Fruit fly (Drosophila melanogaster): ENCODE data around the gene Wnk.

The Wnk gene

DNA sequence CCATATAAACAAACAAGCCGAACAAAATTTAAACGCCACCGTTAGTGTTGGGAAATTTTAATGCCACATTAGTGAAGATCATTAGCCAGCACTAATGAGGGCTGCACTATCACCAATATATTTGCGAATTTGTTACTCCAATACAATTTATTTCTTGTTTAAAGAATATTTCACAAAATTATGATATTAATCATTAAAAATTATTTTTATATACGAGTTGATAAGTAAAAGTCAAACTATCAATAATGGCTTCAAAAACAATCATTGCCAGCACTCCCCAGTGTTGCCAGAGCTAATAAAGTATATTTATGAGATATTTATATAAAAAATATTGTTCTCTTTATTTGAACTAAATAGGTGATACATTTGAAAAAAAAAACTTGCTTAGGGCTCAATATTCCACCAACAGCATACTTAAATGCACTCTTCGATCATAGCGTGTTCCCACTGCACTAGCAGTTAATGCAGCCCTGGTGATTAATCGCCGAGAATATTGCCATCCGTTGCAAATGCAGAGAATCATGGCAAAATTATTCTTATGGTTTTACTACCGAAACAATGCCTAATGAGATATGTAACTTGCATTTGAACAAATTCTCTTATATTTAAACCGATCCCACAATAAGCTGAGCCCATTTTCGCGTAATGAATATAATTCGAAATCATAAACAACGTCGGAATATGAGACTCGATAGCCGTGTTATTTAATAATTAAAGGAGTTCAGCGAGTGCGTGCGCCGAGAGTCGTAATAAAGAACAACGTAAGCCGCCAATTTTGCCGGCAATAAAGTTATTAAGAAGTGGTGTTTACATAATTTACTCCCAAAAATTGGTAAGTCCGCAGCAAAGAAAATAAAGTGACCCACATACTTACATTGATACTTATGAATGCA, 38.7 kb downstream of the Wnk start, which contains the start of the genes SAK and Cdk12 (continued):
- peak; percentile 89 for TF ChIP-seq CG3281 (GFP tag; optimal IDR thresholded peaks at IDR 0.05)
- peak; percentile 76 to 80 for TF ChIP-seq Pdp1 (GFP tag; optimal IDR thresholded peaks at IDR 0.05)
- TF ChIP-seq ara (GFP tag; IDR thresholded peaks at IDR 0.05), result peak; percentile 74
- no peak for TF ChIP-seq z (GFP tag; IDR thresholded peaks at IDR 0.05)
- peak; percentile 67; the same call in 1 of the 2 replicates for TF ChIP-seq ranshi (GFP tag; IDR thresholded peaks at IDR 0.05)
- peak; percentile 91 for TF ChIP-seq bcd (GFP tag; optimal IDR thresholded peaks at IDR 0.05)
- peak; percentile 91 for TF ChIP-seq sens (GFP tag)
- peak; percentile 71 for TF ChIP-seq Antp (GFP tag; optimal IDR thresholded peaks at IDR 0.05)
- TF ChIP-seq ato (GFP tag; IDR thresholded peaks at IDR 0.05; ENCODE audit: partially characterized antibody), result no peak
- no peak for TF ChIP-seq CG2129 (GFP tag; IDR thresholded peaks at IDR 0.05; ENCODE audit: partially characterized antibody)
- TF ChIP-seq Fer2 (tag; optimal IDR thresholded peaks at IDR 0.05), result peak; percentile 73
- TF ChIP-seq Dfd (GFP tag; optimal IDR thresholded peaks at IDR 0.05), result peak in 1 of 2 experiments; percentile 49
- peak; percentile 78 for TF ChIP-seq CG31224 (GFP tag; IDR thresholded peaks at IDR 0.05)
- TF ChIP-seq dm (GFP tag; optimal IDR thresholded peaks at IDR 0.05), result peak; percentile 68
- TF ChIP-seq seq (GFP tag; IDR thresholded peaks at IDR 0.05), result peak; percentile 64
- peak; percentile 73; the same call in 2 of the 3 replicates for TF ChIP-seq CG3726 (GFP tag; IDR thresholded peaks at IDR 0.05)
- TF ChIP-seq CG1529 (GFP tag; optimal IDR thresholded peaks at IDR 0.05), result peak; percentile 66
- TF ChIP-seq nau (GFP tag; optimal IDR thresholded peaks at IDR 0.05), result no peak
- peak; percentile 18; the same call in 1 of the 3 replicates for TF ChIP-seq Doc3 (GFP tag; IDR thresholded peaks at IDR 0.05; ENCODE audit: partially characterized antibody)
- peak; percentile 78 for TF ChIP-seq CG8388 (GFP tag; optimal IDR thresholded peaks at IDR 0.05)
- TF ChIP-seq tll (GFP tag; optimal IDR thresholded peaks at IDR 0.05), result peak in 1 of 2 experiments; percentile 5
- TF ChIP-seq ewg (GFP tag; optimal IDR thresholded peaks at IDR 0.05), result peak; percentile 61
- no peak for TF ChIP-seq CG11398 (GFP tag; optimal IDR thresholded peaks at IDR 0.05)
- peak; percentile 72 for TF ChIP-seq HmgZ (tag; optimal IDR thresholded peaks at IDR 0.05)
- TF ChIP-seq Ravus (GFP tag; IDR thresholded peaks at IDR 0.05), result peak; percentile 47
- TF ChIP-seq CG4820 (GFP tag; optimal IDR thresholded peaks at IDR 0.05), result peak; percentile 83
- peak; percentile 87 for TF ChIP-seq CG10209 (GFP tag; optimal IDR thresholded peaks at IDR 0.05)
- peak; percentile 65 for TF ChIP-seq CG8944 (GFP tag; optimal IDR thresholded peaks at IDR 0.05)
- peak; percentile 20 for TF ChIP-seq Side (GFP tag; optimal IDR thresholded peaks at IDR 0.05)
- peak; percentile 91 for TF ChIP-seq CG12391 (tag; optimal IDR thresholded peaks at IDR 0.05)
- TF ChIP-seq CG2712 (tag; optimal IDR thresholded peaks at IDR 0.05), result peak; percentile 89
- TF ChIP-seq CG2875 (GFP tag; optimal IDR thresholded peaks at IDR 0.05), result peak; percentile 63
- TF ChIP-seq CG4424 (GFP tag; optimal IDR thresholded peaks at IDR 0.05), result peak; percentile 85
- peak; percentile 73 for TF ChIP-seq stc (GFP tag; IDR thresholded peaks at IDR 0.05)
- peak; percentile 87 for TF ChIP-seq CG16815 (GFP tag; optimal IDR thresholded peaks at IDR 0.05)
- TF ChIP-seq nerfin-1 (tag; optimal IDR thresholded peaks at IDR 0.05), result peak; percentile 77
- no peak for TF ChIP-seq Doc2 (GFP tag; IDR thresholded peaks at IDR 0.05)
- peak; percentile 60 for TF ChIP-seq Scr (GFP tag; IDR thresholded peaks at IDR 0.05; ENCODE audit: partially characterized antibody)
- peak; percentile 91 for TF ChIP-seq Hr3 (GFP tag; optimal IDR thresholded peaks at IDR 0.05)
- peak; percentile 81 for TF ChIP-seq Mrtf (GFP tag; IDR thresholded peaks at IDR 0.05)
- peak; percentile 38 for TF ChIP-seq CrebB (tag; optimal IDR thresholded peaks at IDR 0.05)
- TF ChIP-seq cas (GFP tag; IDR thresholded peaks at IDR 0.05), result no peak; the same call in 1 of the 2 replicates
- peak; percentile 24 for TF ChIP-seq Atf-2 (GFP tag; optimal IDR thresholded peaks at IDR 0.05)
- peak; percentile 82 for TF ChIP-seq lilli (GFP tag; optimal IDR thresholded peaks at IDR 0.05)
- TF ChIP-seq CG10321 (GFP tag; IDR thresholded peaks at IDR 0.05), result no peak; the same call in 1 of the 2 replicates
- TF ChIP-seq CG43689 (GFP tag; IDR thresholded peaks at IDR 0.05), result 0 out of 2 replicates have a peak, but pooled peaks have one; percentile 34
- peak; percentile 74 for TF ChIP-seq CG17328 (GFP tag; IDR thresholded peaks at IDR 0.05)
- TF ChIP-seq Asciz (GFP tag; optimal IDR thresholded peaks at IDR 0.05), result peak; percentile 70
